Worm (Caenorhabditis elegans): Measurements from ENCODE around the gene kgb-1.
A peak's percentile ranks its signal among the peaks of the same experiment; 100 is the strongest.

ce11 chrIV:386576-386975 lies 23.3 kb downstream of the kgb-1 start, which contains the start of gene T07A9.14:
- TF ChIP-seq T26A5.8 (tag; optimal IDR thresholded peaks at IDR 0.05) (no peak), F37B4.10 (GFP tag; IDR thresholded peaks at IDR 0.05) (no peak), snpc-1.1 (tag; optimal IDR thresholded peaks at IDR 0.05; ENCODE audit: insufficient read depth) (peak; percentile 14), nhr-90 (tag; optimal IDR thresholded peaks at IDR 0.05) (no peak), dpff-1 (tag; optimal IDR thresholded peaks at IDR 0.05) (no peak), snpc-3.4 (tag; optimal IDR thresholded peaks at IDR 0.05) (no peak), lsy-27 (tag; optimal IDR thresholded peaks at IDR 0.05; ENCODE audit: borderline replicate concordance, insufficient read depth) (no peak)

Measured in whole organism, young adult.